Worm (Caenorhabditis elegans): ENCODE measurements around the gene ocr-1.

The ocr-1 gene

ce11 chrV:10801154-10801553 is 37.0 kb downstream of the ocr-1 start, which contains the start of gene D1054.18 (continued):
- peak; percentile 95 for TF ChIP-seq dmd-6 (GFP tag; IDR thresholded peaks at IDR 0.05)
- TF ChIP-seq ceh-32 (tag; optimal IDR thresholded peaks at IDR 0.05; ENCODE audit: poor library complexity) = no peak
- TF ChIP-seq unc-62 (GFP tag; optimal IDR thresholded peaks at IDR 0.05 in 1 of 2) = peak; percentile 51 to 96
- no peak for TF ChIP-seq unc-62 (tag; optimal IDR thresholded peaks at IDR 0.05)
- peak; percentile 93 for TF ChIP-seq pqm-1 (tag; optimal IDR thresholded peaks at IDR 0.05)
- TF ChIP-seq nhr-10 (tag; optimal IDR thresholded peaks at IDR 0.05) = no peak
- no peak for TF ChIP-seq tag-97 (GFP tag; IDR thresholded peaks at IDR 0.05)
- TF ChIP-seq nhr-237 (tag; optimal IDR thresholded peaks at IDR 0.05) = no peak
- peak; percentile 63; the same call in 1 of the 2 replicates for TF ChIP-seq ceh-20 (GFP tag; IDR thresholded peaks at IDR 0.05)
- no peak for TF ChIP-seq jun-1 (tag; optimal IDR thresholded peaks at IDR 0.05)
- no peak for TF ChIP-seq T26A8.4 (GFP tag; IDR thresholded peaks at IDR 0.05)
- TF ChIP-seq saeg-2 (GFP tag; IDR thresholded peaks at IDR 0.05) = peak; percentile 42; the same call in 1 of the 2 replicates
- no peak for TF ChIP-seq ceh-82 (tag; optimal IDR thresholded peaks at IDR 0.05)
- TF ChIP-seq hif-1 (tag; optimal IDR thresholded peaks at IDR 0.05) = no peak
- no peak for TF ChIP-seq nhr-111 (GFP tag; optimal IDR thresholded peaks at IDR 0.05)
- no peak for TF ChIP-seq hmg-1.1 (GFP tag; IDR thresholded peaks at IDR 0.05)
- TF ChIP-seq T20F7.1 (GFP tag; optimal IDR thresholded peaks at IDR 0.05) = no peak
- no peak for TF ChIP-seq spr-3 (GFP tag; optimal IDR thresholded peaks at IDR 0.05)
- TF ChIP-seq mep-1 (tag; optimal IDR thresholded peaks at IDR 0.05) = no peak
- TF ChIP-seq dmd-8 (GFP tag; IDR thresholded peaks at IDR 0.05) = no peak
- TF ChIP-seq daf-8 (GFP tag; IDR thresholded peaks at IDR 0.05) = no peak
- peak; percentile 84 for TF ChIP-seq nhr-28 (tag; optimal IDR thresholded peaks at IDR 0.05)
- TF ChIP-seq aha-1 (tag) = peak; percentile 36
- no peak for TF ChIP-seq sdz-12 (GFP tag; optimal IDR thresholded peaks at IDR 0.05)
- peak; percentile 66; the same call in 1 of the 2 replicates for TF ChIP-seq lin-1 (GFP tag; IDR thresholded peaks at IDR 0.05)
- peak; percentile 66; the same call in 1 of the 2 replicates for TF ChIP-seq tra-1 (GFP tag; IDR thresholded peaks at IDR 0.05)
- no peak for TF ChIP-seq spr-1 (tag; optimal IDR thresholded peaks at IDR 0.05)
- TF ChIP-seq hlh-11 (tag; optimal IDR thresholded peaks at IDR 0.05) = peak; percentile 91
- TF ChIP-seq dmd-9 (GFP tag; IDR thresholded peaks at IDR 0.05) = no peak
- peak; percentile 97 for TF ChIP-seq php-3 (GFP tag; IDR thresholded peaks at IDR 0.05)
- TF ChIP-seq F44E2.7 (GFP tag; IDR thresholded peaks at IDR 0.05) = no peak
- no peak for TF ChIP-seq Y105C5A.15 (GFP tag; IDR thresholded peaks at IDR 0.05)
- TF ChIP-seq ctbp-1 (GFP tag; IDR thresholded peaks at IDR 0.05) = no peak
- peak; percentile 30 for TF ChIP-seq nhr-48 (tag; optimal IDR thresholded peaks at IDR 0.05)
- no peak for TF ChIP-seq daf-19 (GFP tag; conservative IDR thresholded peaks at IDR 0.05)
- TF ChIP-seq egl-27 (tag; optimal IDR thresholded peaks at IDR 0.05) = no peak
- TF ChIP-seq zip-11 (GFP tag; IDR thresholded peaks at IDR 0.05) = no peak
- no peak for TF ChIP-seq mxl-3 (GFP tag; optimal IDR thresholded peaks at IDR 0.05)
- no peak for TF ChIP-seq R02D3.7 (tag; optimal IDR thresholded peaks at IDR 0.05)
- TF ChIP-seq F49E8.2 (tag; optimal IDR thresholded peaks at IDR 0.05; ENCODE audit: borderline replicate concordance) = no peak
- no peak for TF ChIP-seq fos-1 (tag; optimal IDR thresholded peaks at IDR 0.05)
- TF ChIP-seq F10B5.3 (tag; optimal IDR thresholded peaks at IDR 0.05) = no peak
- TF ChIP-seq ama-1 (optimal IDR thresholded peaks at IDR 0.05) = no peak
- no peak for TF ChIP-seq ZK337.2 (GFP tag; IDR thresholded peaks at IDR 0.05)
- TF ChIP-seq hlh-30 (tag; optimal IDR thresholded peaks at IDR 0.05; ENCODE audit: insufficient read depth) = peak; percentile 55
- no peak for TF ChIP-seq egl-43 (GFP tag; IDR thresholded peaks at IDR 0.05)
- no peak for TF ChIP-seq nhr-6 (tag; optimal IDR thresholded peaks at IDR 0.05)
- TF ChIP-seq lin-29 (GFP tag; IDR thresholded peaks at IDR 0.05) = no peak
- no peak for TF ChIP-seq D1046.2 (GFP tag; IDR thresholded peaks at IDR 0.05)
- TF ChIP-seq Y5F2A.4 (GFP tag; optimal IDR thresholded peaks at IDR 0.05) = no peak
- TF ChIP-seq ztf-11 (tag; optimal IDR thresholded peaks at IDR 0.05) = no peak
